Worm (Caenorhabditis elegans): ENCODE results near the gene T14G8.2.

The T14G8.2 gene

DNA sequence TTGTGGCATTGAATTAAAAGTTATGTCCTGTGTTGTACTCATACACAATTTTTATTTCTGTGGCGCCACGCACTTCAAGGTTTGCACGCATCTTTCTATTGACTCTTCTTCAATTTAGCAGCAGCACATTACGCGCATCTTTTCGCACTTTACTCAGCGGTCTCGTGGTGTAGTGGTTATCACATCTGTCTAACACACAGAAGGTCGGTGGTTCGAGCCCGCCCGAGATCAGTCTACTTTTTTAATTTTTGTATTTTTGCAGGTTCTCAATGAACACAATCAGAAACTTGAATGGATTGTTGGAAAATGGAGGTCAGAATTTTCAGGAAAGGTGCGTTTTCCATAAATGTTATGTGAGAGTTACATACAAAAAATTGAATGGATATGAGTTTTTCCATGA, 14.3 kb upstream of the T14G8.2 start:
- TF ChIP-seq madf-2 (tag; optimal IDR thresholded peaks at IDR 0.05) (no peak), ceh-48 (tag; optimal IDR thresholded peaks at IDR 0.05) (no peak), unc-42 (tag; optimal IDR thresholded peaks at IDR 0.05) (no peak), nhr-232 (tag; optimal IDR thresholded peaks at IDR 0.05) (peak; percentile 33), ceh-9 (tag; optimal IDR thresholded peaks at IDR 0.05) (no peak), ceh-30 (tag; optimal IDR thresholded peaks at IDR 0.05) (no peak), fkh-10 (GFP tag; optimal IDR thresholded peaks at IDR 0.05) (no peak), pax-1 (tag; optimal IDR thresholded peaks at IDR 0.05) (no peak), hlh-13 (GFP tag; optimal IDR thresholded peaks at IDR 0.05) (no peak), pros-1 (tag; optimal IDR thresholded peaks at IDR 0.05) (no peak), unc-3 (GFP tag; conservative IDR thresholded peaks at IDR 0.05) (0 out of 2 replicates have a peak, but pooled peaks have one; percentile 16), unc-3 (tag; optimal IDR thresholded peaks at IDR 0.05) (no peak), ahr-1 (tag; optimal IDR thresholded peaks at IDR 0.05) (no peak), ceh-22 (tag; optimal IDR thresholded peaks at IDR 0.05) (no peak), mec-3 (tag; optimal IDR thresholded peaks at IDR 0.05; ENCODE audit: borderline replicate concordance) (no peak), ceh-19 (GFP tag; optimal IDR thresholded peaks at IDR 0.05) (no peak), ets-4 (tag; optimal IDR thresholded peaks at IDR 0.05) (no peak), hlh-6 (tag; optimal IDR thresholded peaks at IDR 0.05) (peak; percentile 50), ceh-6 (GFP tag; optimal IDR thresholded peaks at IDR 0.05) (peak; percentile 14), dmd-4 (tag; optimal IDR thresholded peaks at IDR 0.05; ENCODE audit: borderline replicate concordance) (no peak), pag-3 (tag; optimal IDR thresholded peaks at IDR 0.05; ENCODE audit: borderline replicate concordance) (no peak), zip-5 (tag; optimal IDR thresholded peaks at IDR 0.05) (no peak), hlh-8 (tag; optimal IDR thresholded peaks at IDR 0.05) (no peak), hlh-15 (tag; optimal IDR thresholded peaks at IDR 0.05) (no peak), ceh-34 (tag; optimal IDR thresholded peaks at IDR 0.05) (no peak), fkh-6 (tag; optimal IDR thresholded peaks at IDR 0.05) (no peak), ceh-24 (tag; optimal IDR thresholded peaks at IDR 0.05) (no peak), elt-4 (tag; optimal IDR thresholded peaks at IDR 0.05) (no peak), ama-1 (optimal IDR thresholded peaks at IDR 0.05) (no peak), F13H6.1 (tag; optimal IDR thresholded peaks at IDR 0.05) (no peak), ceh-18 (tag; optimal IDR thresholded peaks at IDR 0.05) (no peak), ceh-31 (tag; optimal IDR thresholded peaks at IDR 0.05) (no peak), ceh-14 (tag; optimal IDR thresholded peaks at IDR 0.05) (no peak), eyg-1 (tag; optimal IDR thresholded peaks at IDR 0.05) (no peak), ztf-16 (tag; optimal IDR thresholded peaks at IDR 0.05) (no peak), npax-4 (tag; optimal IDR thresholded peaks at IDR 0.05) (no peak), lim-6 (tag; optimal IDR thresholded peaks at IDR 0.05) (no peak), che-1 (tag; optimal IDR thresholded peaks at IDR 0.05) (no peak), K02D7.2 (tag; optimal IDR thresholded peaks at IDR 0.05) (peak; percentile 11), fax-1 (tag; optimal IDR thresholded peaks at IDR 0.05) (no peak), C08G9.2 (tag; optimal IDR thresholded peaks at IDR 0.05) (peak; percentile 27), C38D4.7 (GFP tag; optimal IDR thresholded peaks at IDR 0.05) (peak; percentile 38), dve-1 (tag; optimal IDR thresholded peaks at IDR 0.05) (no peak), tbx-2 (tag; optimal IDR thresholded peaks at IDR 0.05) (no peak), nhr-11 (tag; optimal IDR thresholded peaks at IDR 0.05) (no peak), ceh-45 (GFP tag; IDR thresholded peaks at IDR 0.05) (no peak), sdc-2 (tag; optimal IDR thresholded peaks at IDR 0.05) (peak; percentile 30), pqm-1 (tag; optimal IDR thresholded peaks at IDR 0.05) (no peak), tbx-7 (tag; optimal IDR thresholded peaks at IDR 0.05) (no peak), Y22D7AL.16 (tag; optimal IDR thresholded peaks at IDR 0.05) (peak; percentile 20), pat-9 (tag; optimal IDR thresholded peaks at IDR 0.05) (peak; percentile 47), syd-9 (tag; optimal IDR thresholded peaks at IDR 0.05) (no peak), ref-2 (tag; optimal IDR thresholded peaks at IDR 0.05) (no peak), pha-4 (tag; optimal IDR thresholded peaks at IDR 0.05) (no peak), lin-11 (tag; optimal IDR thresholded peaks at IDR 0.05) (peak; percentile 17), gmeb-2 (tag; optimal IDR thresholded peaks at IDR 0.05) (peak; percentile 31)
